Fruit fly (Drosophila melanogaster) whole organism, prepupa: ENCODE data around the gene CG32161.

Source experiments
- CG3032 ChIP-seq: fragments of 200-800 bp; optimal IDR thresholded peaks from 2 replicates; lab custom pipeline; 2019; ENCODE audit warnings: missing biosample characterization, mild to moderate bottlenecking, missing genetic modification characterization, moderate library complexity
- CG6854 ChIP-seq: fragments of 200-800 bp; sonication (Bioruptor generic); optimal IDR thresholded peaks from 2 replicates; lab custom pipeline; 2017; ENCODE audit warnings: missing biosample characterization, mild to moderate bottlenecking, missing genetic modification characterization
- Eip93F ChIP-seq: fragments of 200-800 bp; sonication (Bioruptor generic); optimal IDR thresholded peaks from 2 replicates; lab custom pipeline; 2016; ENCODE audit warnings: missing biosample characterization, mild to moderate bottlenecking, missing genetic modification characterization
- Hr4 ChIP-seq: fragments of 200-800 bp; sonication (Bioruptor generic); optimal IDR thresholded peaks from 3 replicates; lab custom pipeline; 2016; ENCODE audit warnings: missing biosample characterization, missing genetic modification characterization
- Lpt ChIP-seq: fragments of 200-800 bp; sonication (Bioruptor generic); optimal IDR thresholded peaks from 3 replicates; lab custom pipeline; 2016; ENCODE audit warnings: missing biosample characterization, missing genetic modification characterization
- Met ChIP-seq: fragments of 200-800 bp; sonication (Bioruptor generic); optimal IDR thresholded peaks from 3 replicates; lab custom pipeline; 2016; ENCODE audit warnings: missing biosample characterization, missing genetic modification characterization
- Smox ChIP-seq: fragments of 200-800 bp; sonication (Bioruptor generic); optimal IDR thresholded peaks from 3 replicates; lab custom pipeline; 2016; ENCODE audit warnings: missing biosample characterization, missing genetic modification characterization
- dac ChIP-seq: fragments of 200-800 bp; sonication (Bioruptor generic); optimal IDR thresholded peaks from 2 replicates; lab custom pipeline; 2017; ENCODE audit warnings: missing biosample characterization, mild to moderate bottlenecking, missing genetic modification characterization
- eg ChIP-seq: fragments of 200-800 bp; sonication (Bioruptor generic); IDR thresholded peaks from 3 replicates; pipeline ENCODE4 v1.3.6; 2022; ENCODE audit warnings: missing biosample characterization, missing genetic modification characterization
- esn ChIP-seq: fragments of 200-800 bp; sonication (Bioruptor generic); optimal IDR thresholded peaks from 2 replicates; lab custom pipeline; 2016; ENCODE audit warnings: missing biosample characterization, mild to moderate bottlenecking, missing genetic modification characterization, moderate library complexity
- fkh ChIP-seq: fragments of 200-800 bp; sonication (Bioruptor generic); optimal IDR thresholded peaks from 3 replicates; lab custom pipeline; 2017; ENCODE audit warnings: missing biosample characterization, mild to moderate bottlenecking, missing genetic modification characterization, moderate library complexity
- pdm3 ChIP-seq: fragments of 200-800 bp; sonication (Bioruptor generic); optimal IDR thresholded peaks from 3 replicates; lab custom pipeline; 2016; ENCODE audit warnings: missing biosample characterization, missing genetic modification characterization
- topi ChIP-seq: fragments of 200-800 bp; sonication (Bioruptor generic); optimal IDR thresholded peaks from 3 replicates; lab custom pipeline; 2016; ENCODE audit warnings: missing biosample characterization, missing genetic modification characterization

DNA sequence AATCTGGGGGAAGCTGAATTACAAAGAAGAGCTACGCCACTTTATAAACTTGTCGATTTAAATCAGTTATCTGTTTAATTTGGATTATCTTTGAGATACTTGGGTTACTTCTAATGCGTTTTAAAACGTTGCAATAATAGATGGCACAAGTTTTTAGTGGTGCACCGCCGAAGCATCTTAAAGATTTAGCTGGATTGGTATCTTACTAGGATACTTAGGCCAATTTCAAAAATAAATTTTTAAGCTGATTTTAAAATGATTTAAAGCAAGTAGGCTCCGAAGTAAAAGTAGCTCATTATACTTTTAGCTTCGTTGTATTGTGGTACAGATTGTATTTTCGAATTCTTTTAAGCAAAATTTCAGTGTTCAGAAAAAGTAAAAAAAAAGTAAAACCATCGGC is 12.8 kb downstream of the CG32161 start, which contains the start of gene sinah:
- TF ChIP-seq CG6854 (GFP tag; lab: Kevin White, UChicago) (no peak), topi (no peak), Met (GFP tag; lab: Kevin White, UChicago) (no peak), CG3032 (tag; lab: Kevin White, UChicago) (no peak), pdm3 (no peak), Eip93F (GFP tag; lab: Kevin White, UChicago) (no peak), Hr4 (no peak), fkh (GFP tag; lab: Kevin White, UChicago) (no peak), Lpt (GFP tag; lab: Kevin White, UChicago) (no peak), Smox (GFP tag; lab: Kevin White, UChicago) (no peak), esn (GFP tag; lab: Kevin White, UChicago) (no peak), dac (GFP tag; lab: Kevin White, UChicago) (no peak), eg (GFP tag; lab: Robert Waterston, UW) (no peak)
